Fruit fly (Drosophila melanogaster) whole organism, embryonic: ENCODE measurements around the gene CG15390.
A peak's percentile ranks its signal among the peaks of the same experiment; 100 is the strongest.

Source experiments
- Adf1 ChIP-seq: fragments of 200-800 bp; sonication (Bioruptor generic); IDR thresholded peaks from 2 replicates; pipeline ENCODE4 v1.3.6; 2022; ENCODE audit warnings: missing biosample characterization, missing genetic modification characterization
- Bdp1 ChIP-seq: fragments of 200-800 bp; sonication (Bioruptor generic); optimal IDR thresholded peaks from 3 replicates; lab custom pipeline; 2016; ENCODE audit warnings: missing biosample characterization, missing genetic modification characterization
- BtbVII ChIP-seq: fragments of 200-800 bp; sonication (Bioruptor generic); optimal IDR thresholded peaks from 3 replicates; lab custom pipeline; 2017; ENCODE audit warnings: missing biosample characterization, mild to moderate bottlenecking, missing genetic modification characterization
- CG11504 ChIP-seq: fragments of 200-800 bp; sonication (Bioruptor generic); optimal IDR thresholded peaks from 3 replicates; lab custom pipeline; 2019; ENCODE audit warnings: missing biosample characterization, mild to moderate bottlenecking, missing genetic modification characterization, moderate library complexity
- CG12219 ChIP-seq: fragments of 200-800 bp; sonication (Bioruptor generic); optimal IDR thresholded peaks from 3 replicates; lab custom pipeline; 2018; ENCODE audit warnings: missing biosample characterization, mild to moderate bottlenecking, missing genetic modification characterization
- CG1233 ChIP-seq: fragments of 200-800 bp; sonication (Bioruptor generic); optimal IDR thresholded peaks from 4 replicates; lab custom pipeline; 2018; ENCODE audit warnings: missing biosample characterization, mild to moderate bottlenecking, missing genetic modification characterization
- CG1647 ChIP-seq: fragments of 200-800 bp; sonication (Bioruptor generic); optimal IDR thresholded peaks from 3 replicates; lab custom pipeline; 2016; ENCODE audit warnings: missing biosample characterization, missing genetic modification characterization
- CG17385 ChIP-seq: fragments of 200-800 bp; sonication (Bioruptor generic); optimal IDR thresholded peaks from 3 replicates; lab custom pipeline; 2018; ENCODE audit warnings: missing biosample characterization, mild to moderate bottlenecking, missing genetic modification characterization
- CG17829 ChIP-seq: fragments of 200-800 bp; optimal IDR thresholded peaks from 2 replicates; lab custom pipeline; 2019; ENCODE audit warnings: missing biosample characterization, mild to moderate bottlenecking, missing genetic modification characterization, moderate library complexity
- CG18262 ChIP-seq: fragments of 200-800 bp; optimal IDR thresholded peaks from 3 replicates; lab custom pipeline; 2019; ENCODE audit warnings: missing biosample characterization, mild to moderate bottlenecking, missing genetic modification characterization, moderate library complexity
- CG2202 ChIP-seq: fragments of 200-800 bp; sonication (Bioruptor generic); optimal IDR thresholded peaks from 2 replicates; lab custom pipeline; 2018; ENCODE audit warnings: missing biosample characterization, mild to moderate bottlenecking, missing genetic modification characterization
- CG33557 ChIP-seq: fragments of 200-800 bp; sonication (Bioruptor generic); optimal IDR thresholded peaks from 2 replicates; lab custom pipeline; 2019; ENCODE audit warnings: missing biosample characterization, mild to moderate bottlenecking, missing genetic modification characterization, moderate library complexity
- CG34376 ChIP-seq: fragments of 200-800 bp; sonication (Bioruptor generic); optimal IDR thresholded peaks from 2 replicates; lab custom pipeline; 2018; ENCODE audit warnings: missing biosample characterization, mild to moderate bottlenecking, missing genetic modification characterization
- CG4820 ChIP-seq: fragments of 200-800 bp; sonication (Bioruptor generic); optimal IDR thresholded peaks from 3 replicates; lab custom pipeline; 2016; ENCODE audit warnings: missing biosample characterization, missing genetic modification characterization
- CG6175 ChIP-seq: fragments of 200-800 bp; sonication (Bioruptor generic); IDR thresholded peaks from 3 replicates; pipeline ENCODE4 v1.3.6; 2022; ENCODE audit warnings: missing biosample characterization, missing genetic modification characterization
- CG7372 ChIP-seq: fragments of 200-800 bp; sonication (Bioruptor generic); IDR thresholded peaks from 2 replicates; pipeline ENCODE4 v1.3.6; 2022; ENCODE audit warnings: missing biosample characterization, missing genetic modification characterization
- CG8924 ChIP-seq: fragments of 200-800 bp; optimal IDR thresholded peaks from 3 replicates; lab custom pipeline; 2019; ENCODE audit warnings: missing biosample characterization, mild to moderate bottlenecking, missing genetic modification characterization, moderate library complexity
- D19B ChIP-seq: fragments of 200-800 bp; sonication (Bioruptor generic); optimal IDR thresholded peaks from 2 replicates; lab custom pipeline; 2017; ENCODE audit warnings: missing biosample characterization, mild to moderate bottlenecking, missing genetic modification characterization
- Dad ChIP-seq: fragments of 200-800 bp; sonication (Bioruptor generic); optimal IDR thresholded peaks from 3 replicates; lab custom pipeline; 2016; ENCODE audit warnings: missing biosample characterization, missing genetic modification characterization
- Ets65A ChIP-seq: fragments of 200-800 bp; sonication (Bioruptor generic); peaks from one replicate; lab custom pipeline; 2016; ENCODE audit warnings: missing biosample characterization, missing genetic modification characterization
- Fer1 ChIP-seq: fragments of 200-800 bp; sonication (Bioruptor generic); optimal IDR thresholded peaks from 2 replicates; lab custom pipeline; 2017; ENCODE audit warnings: missing biosample characterization, mild to moderate bottlenecking, missing genetic modification characterization
- Gsc ChIP-seq: fragments of 200-800 bp; sonication (Bioruptor generic); IDR thresholded peaks from 2 replicates; pipeline ENCODE4 v1.3.6; 2022; ENCODE audit warnings: missing biosample characterization, missing genetic modification characterization
- H2.0 ChIP-seq: fragments of 200-800 bp; sonication (Bioruptor generic); IDR thresholded peaks from 2 replicates; pipeline ENCODE4 v1.3.6; 2022; ENCODE audit warnings: missing biosample characterization, missing genetic modification characterization
- Hmr ChIP-seq: fragments of 200-800 bp; sonication (Bioruptor generic); optimal IDR thresholded peaks from 3 replicates; lab custom pipeline; 2017; ENCODE audit warnings: mild to moderate bottlenecking, missing biosample characterization, missing genetic modification reagents, missing genetic modification characterization
- Lhr ChIP-seq: fragments of 200-800 bp; sonication (Bioruptor generic); optimal IDR thresholded peaks from 3 replicates; lab custom pipeline; 2017; ENCODE audit warnings: mild to moderate bottlenecking, missing biosample characterization, missing genetic modification reagents, missing genetic modification characterization
- Optix ChIP-seq: fragments of 200-800 bp; sonication (Bioruptor generic); IDR thresholded peaks from 3 replicates; pipeline ENCODE4 v1.3.6; 2022; ENCODE audit warnings: missing biosample characterization, missing genetic modification characterization
- al ChIP-seq: fragments of 200-800 bp; sonication (Bioruptor generic); IDR thresholded peaks from 2 replicates; pipeline ENCODE4 v1.3.6; 2022; ENCODE audit warnings: missing biosample characterization, missing genetic modification characterization
- ap ChIP-seq: fragments of 200-800 bp; sonication (Bioruptor generic); IDR thresholded peaks from 2 replicates; pipeline ENCODE4 v1.3.6; 2022; ENCODE audit warnings: missing biosample characterization, missing genetic modification characterization
- az2 ChIP-seq: fragments of 200-800 bp; sonication (Bioruptor generic); optimal IDR thresholded peaks from 3 replicates; lab custom pipeline; 2016; ENCODE audit warnings: missing biosample characterization, missing genetic modification characterization
- cas ChIP-seq: fragments of 200-800 bp; sonication (Bioruptor generic); IDR thresholded peaks from 2 replicates; pipeline ENCODE4 v1.3.6; 2022; ENCODE audit warnings: missing biosample characterization, missing genetic modification characterization
- dati ChIP-seq: fragments of 200-800 bp; sonication (Bioruptor generic); IDR thresholded peaks from 2 replicates; pipeline ENCODE4 v1.3.6; 2022; ENCODE audit warnings: missing biosample characterization, missing genetic modification characterization
- dysf ChIP-seq: fragments of 200-800 bp; sonication (Bioruptor generic); IDR thresholded peaks from 3 replicates; pipeline ENCODE4 v1.3.6; 2022; ENCODE audit warnings: missing biosample characterization, missing genetic modification characterization
- eve ChIP-seq, 2 experiments: fragments of >200 bp; optimal IDR thresholded peaks; 2 replicates each; lab custom pipeline; 2017; ENCODE audit warnings: missing biosample characterization in 2 of 2, missing genetic modification characterization in 2 of 2
- fd96Cb ChIP-seq: fragments of 200-800 bp; sonication (Bioruptor generic); optimal IDR thresholded peaks from 2 replicates; lab custom pipeline; 2018; ENCODE audit warnings: missing biosample characterization, mild to moderate bottlenecking, missing genetic modification characterization, moderate library complexity
- gem ChIP-seq: fragments of 200-800 bp; sonication (Bioruptor generic); optimal IDR thresholded peaks from 2 replicates; lab custom pipeline; 2019; ENCODE audit warnings: missing biosample characterization, mild to moderate bottlenecking, missing genetic modification characterization, moderate library complexity
- gsb-n ChIP-seq: fragments of 200-800 bp; sonication (Bioruptor generic); optimal IDR thresholded peaks from 3 replicates; lab custom pipeline; 2018; ENCODE audit warnings: missing biosample characterization, mild to moderate bottlenecking, missing genetic modification characterization
- lab ChIP-seq: fragments of 200-800 bp; sonication (Bioruptor generic); optimal IDR thresholded peaks from 3 replicates; lab custom pipeline; 2017; ENCODE audit warnings: missing biosample characterization, missing genetic modification characterization, mild to moderate bottlenecking, moderate library complexity, missing genetic modification reagents
- maf-S ChIP-seq: fragments of 200-800 bp; sonication (Bioruptor generic); optimal IDR thresholded peaks from 2 replicates; lab custom pipeline; 2016; ENCODE audit warnings: missing biosample characterization, missing genetic modification characterization
- odd ChIP-seq: fragments of 200-800 bp; sonication (Bioruptor generic); optimal IDR thresholded peaks from 2 replicates; lab custom pipeline; 2017; ENCODE audit warnings: missing biosample characterization, mild to moderate bottlenecking, missing genetic modification characterization
- peb ChIP-seq: fragments of 200-800 bp; sonication (Bioruptor generic); IDR thresholded peaks from 2 replicates; pipeline ENCODE4 v1.3.6; 2022; ENCODE audit warnings: missing biosample characterization, missing genetic modification characterization
- pita ChIP-seq: fragments of 200-800 bp; sonication (Bioruptor generic); optimal IDR thresholded peaks from 2 replicates; lab custom pipeline; 2017; ENCODE audit warnings: missing biosample characterization, mild to moderate bottlenecking, missing genetic modification characterization
- ranshi ChIP-seq: fragments of 200-800 bp; sonication (Bioruptor generic); IDR thresholded peaks from 2 replicates; pipeline ENCODE4 v1.3.6; 2022; ENCODE audit warnings: missing biosample characterization, missing genetic modification characterization
- sc ChIP-seq, 3 experiments: fragments of >200 bp in 2 of 3; fragments of 200-800 bp in 1 of 3; sonication (Bioruptor generic) in 1 of 3; optimal IDR thresholded peaks; 2 replicates in 2 of 3; 3 replicates in 1 of 3; lab custom pipeline; 2017; ENCODE audit warnings: mild to moderate bottlenecking in 1 of 3, missing biosample characterization in 1 of 3, missing genetic modification characterization in 1 of 3, missing genetic modification reagents in 1 of 3
- sens ChIP-seq: fragments of 200-800 bp; sonication (Bioruptor generic); peaks from one replicate; lab custom pipeline; 2016; ENCODE audit warnings: missing biosample characterization, missing genetic modification characterization
- sr ChIP-seq: fragments of 200-800 bp; sonication (Bioruptor generic); IDR thresholded peaks from 3 replicates; pipeline ENCODE4 v1.3.6; 2022; ENCODE audit warnings: missing biosample characterization, missing genetic modification characterization
- sug ChIP-seq: fragments of 200-800 bp; optimal IDR thresholded peaks from 2 replicates; lab custom pipeline; 2019; ENCODE audit warnings: missing biosample characterization, mild to moderate bottlenecking, missing genetic modification characterization, moderate library complexity
- tio ChIP-seq: fragments of 200-800 bp; sonication (Bioruptor generic); optimal IDR thresholded peaks from 2 replicates; lab custom pipeline; 2017; ENCODE audit warnings: missing biosample characterization, missing genetic modification characterization, inconsistent platforms
- tna ChIP-seq: fragments of 200-800 bp; sonication (Bioruptor generic); IDR thresholded peaks from 2 replicates; pipeline ENCODE4 v1.3.6; 2022; ENCODE audit warnings: missing biosample characterization, missing genetic modification characterization; ENCODE audit not compliant: partially characterized antibody

CG15390 gene

dm6 chr2L:2373818-2374746 is at the start of gene CG15390, which contains the start of gene CG3609 (continued):
- no peak for TF ChIP-seq eve (GFP tag; optimal IDR thresholded peaks at IDR 0.05; lab: Kevin White, UChicago)
- TF ChIP-seq tna (GFP tag; lab: Robert Waterston, UW) = no peak
- TF ChIP-seq odd = peak; percentile 3
- peak; percentile 57 for TF ChIP-seq CG1233 (GFP tag; lab: Kevin White, UChicago)
- peak; percentile 88 for TF ChIP-seq CG34376 (GFP tag; lab: Kevin White, UChicago)
- TF ChIP-seq Ets65A = peak; percentile 97
- peak; percentile 99 for TF ChIP-seq az2 (GFP tag; lab: Kevin White, UChicago)
- peak; percentile 76 for TF ChIP-seq CG4820 (GFP tag; lab: Kevin White, UChicago)
- peak; percentile 82 for TF ChIP-seq al
- peak; percentile 35 for TF ChIP-seq fd96Cb (tag; lab: Kevin White, UChicago)
- TF ChIP-seq CG17385 (GFP tag; lab: Kevin White, UChicago) = peak; percentile 99
- peak; percentile 23 for TF ChIP-seq tio
- peak; percentile 51 for TF ChIP-seq Bdp1 (GFP tag; lab: Kevin White, UChicago)
- TF ChIP-seq CG7372 (GFP tag; lab: Robert Waterston, UW) = peak; percentile 60
- TF ChIP-seq CG11504 (tag; lab: Kevin White, UChicago) = peak; percentile 69
- no peak for TF ChIP-seq sc (optimal IDR thresholded peaks at IDR 0.05; lab: Kevin White, UChicago)
- no peak for TF ChIP-seq sc (GFP tag; optimal IDR thresholded peaks at IDR 0.05; lab: Kevin White, UChicago)
- TF ChIP-seq D19B (GFP tag; lab: Kevin White, UChicago) = no peak
- peak; percentile 77 for TF ChIP-seq Hmr (GFP tag; lab: Kevin White, UChicago)
- peak; percentile 79 for TF ChIP-seq H2.0 (GFP tag; lab: Robert Waterston, UW)
- TF ChIP-seq Dad (GFP tag; lab: Kevin White, UChicago) = peak; percentile 85
- peak; percentile 97 for TF ChIP-seq sens (GFP tag; lab: Kevin White, UChicago)
- peak; percentile 72 for TF ChIP-seq Fer1 (GFP tag; lab: Kevin White, UChicago)
- peak; percentile 47; the same call in 1 of the 2 replicates for TF ChIP-seq cas (GFP tag; lab: Robert Waterston, UW)
- TF ChIP-seq pita (GFP tag; lab: Kevin White, UChicago) = no peak
- TF ChIP-seq ap (GFP tag; lab: Robert Waterston, UW) = peak; percentile 30; the same call in 1 of the 2 replicates
- peak; percentile 86 for TF ChIP-seq CG8924 (tag; lab: Kevin White, UChicago)
- peak; percentile 64; the same call in 2 of the 3 replicates for TF ChIP-seq Optix (GFP tag; lab: Robert Waterston, UW)
- peak; percentile 49 for TF ChIP-seq CG17829
- peak; percentile 28 for TF ChIP-seq CG2202 (tag; lab: Kevin White, UChicago)
- TF ChIP-seq gem (tag; lab: Kevin White, UChicago) = peak; percentile 85
- TF ChIP-seq CG33557 (GFP tag; lab: Kevin White, UChicago) = peak; percentile 21
- TF ChIP-seq CG6175 (GFP tag; lab: Robert Waterston, UW) = 0 out of 3 replicates have a peak, but pooled peaks have one; percentile 48
- TF ChIP-seq sr (GFP tag; lab: Robert Waterston, UW) = peak; percentile 15; the same call in 1 of the 3 replicates
- TF ChIP-seq lab (GFP tag; lab: Kevin White, UChicago) = peak; percentile 80
- TF ChIP-seq dati (GFP tag; lab: Robert Waterston, UW) = peak; percentile 74; the same call in 1 of the 2 replicates
- no peak for TF ChIP-seq Gsc
- peak; percentile 80 for TF ChIP-seq dysf
- peak; percentile 76 for TF ChIP-seq CG12219 (GFP tag; lab: Kevin White, UChicago)
- TF ChIP-seq CG18262 (tag; lab: Kevin White, UChicago) = peak; percentile 61
- peak; percentile 85 for TF ChIP-seq sug (tag; lab: Kevin White, UChicago)
- no peak for TF ChIP-seq Lhr
- peak; percentile 90 for TF ChIP-seq maf-S (GFP tag; lab: Kevin White, UChicago)
- peak; percentile 85 for TF ChIP-seq CG1647 (GFP tag; lab: Kevin White, UChicago)
- peak; percentile 22 for TF ChIP-seq BtbVII (GFP tag; lab: Kevin White, UChicago)
- TF ChIP-seq Adf1 = peak; percentile 52; the same call in 1 of the 2 replicates
- TF ChIP-seq peb (GFP tag; lab: Robert Waterston, UW) = 0 out of 2 replicates have a peak, but pooled peaks have one; percentile 14
- peak; percentile 82 for TF ChIP-seq ranshi (GFP tag; lab: Robert Waterston, UW)
- peak; percentile 54 for TF ChIP-seq gsb-n (tag; lab: Kevin White, UChicago)
